Worm (Caenorhabditis elegans) whole organism, L1 larva: Measurements from ENCODE around the gene F49F1.11.

Experiments used
- ama-1 ChIP-seq: fragments of 150-350 bp; optimal IDR thresholded peaks from 2 replicates; lab custom pipeline; 2014
- elt-3 ChIP-seq, 6 experiments: fragments of 150-350 bp in 1 of 6; sonication (generic microtip); optimal IDR thresholded peaks; 2 replicates each; lab custom pipeline; 2017 to 2018; ENCODE audit warnings: missing biosample characterization in 6 of 6, missing genetic modification characterization in 6 of 6, inconsistent platforms in 1 of 6
- lin-39 ChIP-seq: fragments of 150-350 bp; optimal IDR thresholded peaks from 2 replicates; lab custom pipeline; 2014; ENCODE audit warnings: missing biosample characterization, missing genetic modification reagents, missing genetic modification characterization
- skn-1 ChIP-seq: fragments of 150-350 bp; optimal IDR thresholded peaks from 2 replicates; lab custom pipeline; 2014; ENCODE audit warnings: missing biosample characterization, missing genetic modification characterization
- unc-86 ChIP-seq: sonication (generic microtip); optimal IDR thresholded peaks from 2 replicates; lab custom pipeline; 2016; ENCODE audit warnings: missing genetic modification characterization, missing compliant biosample characterization

DNA sequence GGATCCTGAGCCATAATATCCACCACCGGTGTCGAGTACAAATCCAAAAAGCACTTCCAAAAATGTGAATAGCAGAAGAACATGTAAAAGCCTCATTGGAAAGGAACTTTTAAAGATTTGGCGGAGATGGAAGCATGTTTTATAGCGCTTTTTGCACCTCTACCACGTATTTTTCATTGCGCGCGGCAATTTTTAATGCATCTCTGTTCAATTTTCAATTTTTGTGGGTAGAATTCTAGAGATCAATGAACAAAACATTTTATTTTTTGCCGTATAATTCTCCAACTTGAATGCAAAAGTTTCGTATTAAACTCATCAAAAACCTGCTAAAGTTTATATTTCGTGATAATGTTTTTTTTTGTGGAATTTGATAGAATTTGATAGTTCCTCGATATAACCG is 3.7 kb downstream of the F49F1.11 start, which contains the start of gene F49F1.9:
- no peak for TF ChIP-seq lin-39 (tag; lab: Kevin White, UChicago)
- TF ChIP-seq ama-1 (lab: Kevin White, UChicago): no peak
- TF ChIP-seq elt-3 (tag; optimal IDR thresholded peaks at IDR 0.05; lab: Kevin White, UChicago): no peak
- no peak for TF ChIP-seq skn-1 (tag; lab: Kevin White, UChicago)
- TF ChIP-seq unc-86 (tag; lab: Kevin White, UChicago): no peak
